Worm (Caenorhabditis elegans): ENCODE results near the gene col-143.

ce11 chrV:6846507-6846906, 11.1 kb downstream of the col-143 start, which contains the start of gene lgc-54:
- no peak for TF ChIP-seq ztf-11 (tag; optimal IDR thresholded peaks at IDR 0.05)
- TF ChIP-seq elt-1 (tag; optimal IDR thresholded peaks at IDR 0.05) = no peak
- TF ChIP-seq ceh-82 (tag; optimal IDR thresholded peaks at IDR 0.05) = no peak
- no peak for TF ChIP-seq gmeb-1 (tag; optimal IDR thresholded peaks at IDR 0.05)
- TF ChIP-seq nhr-11 (tag; optimal IDR thresholded peaks at IDR 0.05) = no peak
- TF ChIP-seq ama-1 (optimal IDR thresholded peaks at IDR 0.05) = no peak
- TF ChIP-seq alr-1 (tag; optimal IDR thresholded peaks at IDR 0.05) = no peak
- no peak for TF ChIP-seq nhr-237 (tag; optimal IDR thresholded peaks at IDR 0.05)
- TF ChIP-seq unc-39 (tag; optimal IDR thresholded peaks at IDR 0.05) = no peak
